Fruit fly (Drosophila melanogaster) whole organism: ENCODE data around the gene Dna2.

Source experiments
- CG8478 ChIP-seq: fragments of >200 bp; optimal IDR thresholded peaks from 2 replicates; lab custom pipeline; 2018; ENCODE audit warnings: inconsistent platforms
- Dll ChIP-seq: fragments of >200 bp; optimal IDR thresholded peaks from 2 replicates; lab custom pipeline; 2017
- EcR ChIP-seq, 2 experiments: fragments of >200 bp; optimal IDR thresholded peaks; 2 replicates each; lab custom pipeline; 2017; ENCODE audit warnings: missing biosample characterization in 2 of 2, missing genetic modification characterization in 2 of 2, missing genetic modification reagents in 2 of 2
- pan ChIP-seq: fragments of >200 bp; optimal IDR thresholded peaks from 2 replicates; lab custom pipeline; 2017
- psq ChIP-seq: fragments of >200 bp; optimal IDR thresholded peaks from 2 replicates; lab custom pipeline; 2017
- usp ChIP-seq: fragments of >200 bp; optimal IDR thresholded peaks from 2 replicates; lab custom pipeline; 2017; ENCODE audit warnings: missing biosample characterization, missing genetic modification characterization, mixed read lengths

DNA sequence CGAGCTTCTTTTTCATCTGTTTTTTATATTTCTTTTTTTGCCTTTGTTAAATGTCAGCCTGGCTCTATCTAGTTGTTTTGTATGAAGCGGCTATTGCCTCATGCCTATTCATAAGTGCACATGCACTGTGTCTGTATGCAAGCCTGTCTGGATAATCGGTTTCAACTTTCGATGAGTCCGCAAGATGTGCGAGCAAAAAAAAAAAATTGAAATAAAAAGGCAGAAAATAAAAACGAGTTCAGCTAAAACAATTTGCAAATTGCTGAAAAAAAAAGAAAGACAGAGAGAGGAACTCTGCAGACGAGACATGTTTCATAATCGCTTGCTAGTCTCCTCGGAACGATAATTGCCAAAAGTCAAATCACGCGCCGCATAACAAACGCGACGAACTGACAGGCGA is 35.5 kb downstream of the Dna2 start:
- TF ChIP-seq psq (no peak), CG8478 (lab: Kevin White, UChicago) (no peak), usp (GFP tag; lab: Kevin White, UChicago) (no peak), Dll (lab: Kevin White, UChicago) (no peak), pan (lab: Kevin White, UChicago) (no peak), EcR (GFP tag; optimal IDR thresholded peaks at IDR 0.05; lab: Kevin White, UChicago) (no peak)
